Fruit fly (Drosophila melanogaster) Kc167 (cell line): ENCODE results near the gene CG2875.

Experiments
- Myc ChIP-seq: fragments of >200 bp; optimal IDR thresholded peaks from 2 replicates; lab custom pipeline; 2017; ENCODE audit warnings: missing external identifiers
- Sin3A ChIP-seq: fragments of >200 bp; optimal IDR thresholded peaks from 2 replicates; lab custom pipeline; 2018; ENCODE audit warnings: missing external identifiers
- h ChIP-seq: fragments of >200 bp; optimal IDR thresholded peaks from 3 replicates; lab custom pipeline; 2018; ENCODE audit warnings: missing external identifiers
- insv ChIP-seq: fragments of >200 bp; optimal IDR thresholded peaks from 3 replicates; lab custom pipeline; 2018; ENCODE audit warnings: missing external identifiers
- psq ChIP-seq: fragments of >200 bp; optimal IDR thresholded peaks from 2 replicates; lab custom pipeline; 2017; ENCODE audit warnings: missing external identifiers
- ttk ChIP-seq: sonication (Bioruptor generic); optimal IDR thresholded peaks from 2 replicates; lab custom pipeline; 2017; ENCODE audit warnings: missing external identifiers

DNA sequence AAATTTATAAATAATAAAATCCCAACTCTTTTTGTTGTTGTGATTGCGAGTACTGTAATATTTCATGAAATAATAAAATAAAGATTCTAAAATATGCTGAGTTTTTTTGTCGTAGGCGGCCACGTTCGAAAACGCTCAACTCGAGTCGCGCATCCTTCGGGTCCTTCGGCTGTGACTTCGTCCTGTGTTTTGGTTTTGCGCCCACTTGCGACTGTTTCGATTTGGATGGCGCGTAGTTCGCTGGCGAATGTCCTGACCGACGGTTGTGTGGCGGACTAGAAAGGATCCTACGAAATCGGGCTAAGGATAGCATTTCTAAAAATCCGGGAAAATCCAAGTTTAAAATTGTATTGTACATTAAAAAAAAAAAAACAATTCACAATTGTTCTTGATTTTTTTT, 884 bp upstream of the CG2875 start, which contains the start of gene AstA-R1:
- TF ChIP-seq h (lab: Kevin White, UChicago) (no peak), ttk (lab: Kevin White, UChicago) (no peak), Sin3A (lab: Kevin White, UChicago) (no peak), psq (lab: Kevin White, UChicago) (no peak), insv (no peak), Myc (lab: Kevin White, UChicago) (no peak)
